Worm (Caenorhabditis elegans): ENCODE measurements around the gene M03E7.1.

DNA sequence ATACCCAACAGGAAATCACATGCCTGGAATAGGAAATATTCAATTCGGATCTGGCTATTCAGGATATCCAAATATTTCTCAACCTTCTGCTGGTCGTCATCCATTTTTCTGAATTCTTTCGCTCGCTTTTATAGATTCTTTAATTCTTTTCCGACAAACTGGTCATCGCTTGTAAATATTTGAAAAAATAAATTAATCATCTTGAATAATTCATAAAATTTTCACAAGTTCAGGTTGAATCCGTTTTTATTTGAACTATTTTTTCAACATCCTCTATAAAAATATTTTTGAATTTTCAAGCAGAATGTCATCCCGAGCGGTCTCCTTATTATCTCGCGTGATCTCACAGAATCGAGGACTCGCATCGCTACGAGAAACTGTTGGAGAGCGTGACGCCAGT, 28.1 kb upstream of the M03E7.1 start, which contains the start of gene mrpl-48:
- TF ChIP-seq K09A11.1 (tag; optimal IDR thresholded peaks at IDR 0.05; ENCODE audit: insufficient read depth) (no peak), madf-2 (tag; optimal IDR thresholded peaks at IDR 0.05) (no peak), K02D7.2 (tag; optimal IDR thresholded peaks at IDR 0.05) (no peak), nhr-11 (tag; optimal IDR thresholded peaks at IDR 0.05) (no peak), hlh-30 (tag; optimal IDR thresholded peaks at IDR 0.05; ENCODE audit: insufficient read depth) (no peak), elt-4 (tag; optimal IDR thresholded peaks at IDR 0.05) (no peak), ceh-14 (tag; optimal IDR thresholded peaks at IDR 0.05) (no peak), sox-4 (tag; optimal IDR thresholded peaks at IDR 0.05) (no peak)
